Worm (Caenorhabditis elegans) whole organism, mixed stage, embryonic: Measurements from ENCODE around the gene Y39A3B.1.

Experiments
- M03D4.4 ChIP-seq: sonication (generic microtip); optimal IDR thresholded peaks from 2 replicates; lab custom pipeline; 2017; ENCODE audit warnings: mild to moderate bottlenecking, missing genetic modification characterization, missing compliant biosample characterization
- bed-3 ChIP-seq: fragments of 200-800 bp; sonication (Bioruptor generic); optimal IDR thresholded peaks from 3 replicates; lab custom pipeline; 2018; ENCODE audit warnings: mild to moderate bottlenecking, missing genetic modification characterization, moderate library complexity, missing compliant biosample characterization
- blmp-1 ChIP-seq: fragments of 150-350 bp; optimal IDR thresholded peaks from 2 replicates; lab custom pipeline; 2014; ENCODE audit warnings: missing biosample characterization, missing genetic modification characterization
- ceh-39 ChIP-seq: fragments of 150-350 bp; optimal IDR thresholded peaks from 2 replicates; lab custom pipeline; 2014; ENCODE audit warnings: missing biosample characterization, missing genetic modification characterization
- ceh-43 ChIP-seq: fragments of 200-800 bp; sonication (Bioruptor generic); optimal IDR thresholded peaks from 2 replicates; lab custom pipeline; 2018; ENCODE audit warnings: mild to moderate bottlenecking, missing genetic modification characterization, moderate library complexity, missing compliant biosample characterization
- ceh-83 ChIP-seq: fragments of 200-800 bp; sonication (Bioruptor generic); optimal IDR thresholded peaks from 2 replicates; lab custom pipeline; 2018; ENCODE audit warnings: mild to moderate bottlenecking, missing genetic modification characterization, missing compliant biosample characterization
- drap-1 ChIP-seq: fragments of 200-800 bp; sonication (Bioruptor generic); optimal IDR thresholded peaks from 3 replicates; lab custom pipeline; 2018; ENCODE audit warnings: mild to moderate bottlenecking, missing genetic modification characterization, missing compliant biosample characterization
- elt-1 ChIP-seq: sonication (generic microtip); optimal IDR thresholded peaks from 2 replicates; lab custom pipeline; 2017; ENCODE audit warnings: missing genetic modification characterization, mild to moderate bottlenecking, missing compliant biosample characterization, antibody characterized with exemption, moderate library complexity, borderline replicate concordance; ENCODE audit not compliant: insufficient read depth
- elt-3 ChIP-seq: fragments of 150-350 bp; optimal IDR thresholded peaks from 2 replicates; lab custom pipeline; 2014; ENCODE audit warnings: missing biosample characterization, missing genetic modification characterization
- flh-1 ChIP-seq: fragments of 200-800 bp; sonication (Bioruptor generic); optimal IDR thresholded peaks from 2 replicates; lab custom pipeline; 2018; ENCODE audit warnings: mild to moderate bottlenecking, missing genetic modification characterization, moderate library complexity, missing compliant biosample characterization
- ham-2 ChIP-seq: fragments of 200-800 bp; sonication (Bioruptor generic); optimal IDR thresholded peaks from 2 replicates; lab custom pipeline; 2018; ENCODE audit warnings: mild to moderate bottlenecking, missing genetic modification characterization, missing compliant biosample characterization
- hlh-1 ChIP-seq: fragments of 150-350 bp; optimal IDR thresholded peaks from 2 replicates; lab custom pipeline; 2014; ENCODE audit warnings: missing biosample characterization, missing genetic modification reagents, missing genetic modification characterization
- lsy-2 ChIP-seq: fragments of 150-350 bp; optimal IDR thresholded peaks from 2 replicates; lab custom pipeline; 2014; ENCODE audit warnings: missing biosample characterization, missing genetic modification characterization
- mab-5 ChIP-seq: fragments of 150-350 bp; optimal IDR thresholded peaks from 2 replicates; lab custom pipeline; 2014; ENCODE audit warnings: missing biosample characterization, missing genetic modification characterization
- mep-1 ChIP-seq: fragments of 150-350 bp; optimal IDR thresholded peaks from 2 replicates; lab custom pipeline; 2017; ENCODE audit warnings: missing biosample characterization, missing genetic modification reagents, missing genetic modification characterization, inconsistent platforms
- mls-2 ChIP-seq: sonication (generic microtip); optimal IDR thresholded peaks from 2 replicates; lab custom pipeline; 2016; ENCODE audit warnings: mild to moderate bottlenecking, missing genetic modification characterization, moderate library complexity, missing compliant biosample characterization
- nhr-12 ChIP-seq: fragments of 150-350 bp; optimal IDR thresholded peaks from 2 replicates; lab custom pipeline; 2014; ENCODE audit warnings: missing biosample characterization, missing genetic modification characterization
- nhr-237 ChIP-seq: fragments of 150-350 bp; optimal IDR thresholded peaks from 2 replicates; lab custom pipeline; 2014; ENCODE audit warnings: missing biosample characterization, missing genetic modification characterization
- nhr-28 ChIP-seq: fragments of 150-350 bp; optimal IDR thresholded peaks from 2 replicates; lab custom pipeline; 2014; ENCODE audit warnings: missing biosample characterization, missing genetic modification characterization
- nhr-76 ChIP-seq: sonication (generic microtip); optimal IDR thresholded peaks from 2 replicates; lab custom pipeline; 2017; ENCODE audit warnings: missing biosample characterization, missing genetic modification characterization
- pha-4 ChIP-seq: fragments of 150-350 bp; optimal IDR thresholded peaks from 2 replicates; lab custom pipeline; 2018; ENCODE audit warnings: missing biosample characterization, missing genetic modification reagents, missing genetic modification characterization
- snpc-4 ChIP-seq: fragments of 150-350 bp; optimal IDR thresholded peaks from 2 replicates; lab custom pipeline; 2014; ENCODE audit warnings: missing biosample characterization, missing genetic modification characterization
- sptf-1 ChIP-seq: sonication (generic microtip); optimal IDR thresholded peaks from 2 replicates; lab custom pipeline; 2017; ENCODE audit warnings: mild to moderate bottlenecking, missing genetic modification characterization, moderate library complexity, missing compliant biosample characterization
- tbx-8 ChIP-seq: fragments of 200-800 bp; sonication (Bioruptor generic); optimal IDR thresholded peaks from 2 replicates; lab custom pipeline; 2018; ENCODE audit warnings: mild to moderate bottlenecking, missing genetic modification characterization, moderate library complexity, missing compliant biosample characterization
- unc-120 ChIP-seq: sonication (generic microtip); optimal IDR thresholded peaks from 2 replicates; lab custom pipeline; 2017; ENCODE audit warnings: missing genetic modification characterization, missing compliant biosample characterization; ENCODE audit not compliant: poor library complexity, severe bottlenecking
- unc-39 ChIP-seq: fragments of 150-350 bp; optimal IDR thresholded peaks from 2 replicates; lab custom pipeline; 2014; ENCODE audit warnings: missing biosample characterization, missing genetic modification characterization
- unc-62 ChIP-seq: fragments of 150-350 bp; optimal IDR thresholded peaks from 2 replicates; lab custom pipeline; 2014; ENCODE audit warnings: missing biosample characterization, missing genetic modification reagents, missing genetic modification characterization
- zip-8 ChIP-seq: fragments of 150-350 bp; optimal IDR thresholded peaks from 2 replicates; lab custom pipeline; 2014; ENCODE audit warnings: missing biosample characterization, missing genetic modification characterization
- ztf-11 ChIP-seq: fragments of 150-350 bp; optimal IDR thresholded peaks from 2 replicates; lab custom pipeline; 2014; ENCODE audit warnings: missing biosample characterization, missing genetic modification characterization

The Y39A3B.1 gene

ce11 chrIII:2005729-2006128 is at the start of gene Y39A3B.1:
Gene Y39A3B.1, plus strand, starts transcription at chrIII:2006029.
- TF ChIP-seq ztf-11 (tag; lab: Kevin White, UChicago) (no peak), flh-1 (no peak), lsy-2 (no peak), mep-1 (tag; lab: Kevin White, UChicago) (no peak), elt-1 (tag; lab: Kevin White, UChicago) (no peak), elt-3 (tag; lab: Kevin White, UChicago) (no peak), nhr-12 (tag; lab: Kevin White, UChicago) (no peak), nhr-76 (tag; lab: Kevin White, UChicago) (no peak), tbx-8 (GFP tag; lab: Kevin White, UChicago) (no peak), pha-4 (tag; lab: Kevin White, UChicago) (no peak), ceh-43 (GFP tag; lab: Kevin White, UChicago) (no peak), ceh-83 (GFP tag; lab: Kevin White, UChicago) (no peak), nhr-28 (tag; lab: Kevin White, UChicago) (no peak), M03D4.4 (no peak)

- TF ChIP-seq lsy-2 (no peak), unc-62 (GFP tag; lab: Kevin White, UChicago) (no peak), drap-1 (GFP tag; lab: Kevin White, UChicago) (no peak), nhr-28 (tag; lab: Kevin White, UChicago) (no peak), ceh-39 (tag; lab: Kevin White, UChicago) (no peak), mep-1 (tag; lab: Kevin White, UChicago) (peak; percentile 21), hlh-1 (no peak), blmp-1 (tag; lab: Kevin White, UChicago) (no peak), elt-1 (tag; lab: Kevin White, UChicago) (no peak), nhr-12 (tag; lab: Kevin White, UChicago) (no peak), unc-120 (peak; percentile 1), nhr-76 (tag; lab: Kevin White, UChicago) (no peak), unc-39 (no peak), sptf-1 (tag; lab: Kevin White, UChicago) (no peak), mls-2 (tag; lab: Kevin White, UChicago) (peak; percentile 10), tbx-8 (GFP tag; lab: Kevin White, UChicago) (no peak), ceh-43 (GFP tag; lab: Kevin White, UChicago) (no peak), M03D4.4 (no peak), bed-3 (GFP tag; lab: Kevin White, UChicago) (no peak), zip-8 (tag; lab: Kevin White, UChicago) (no peak), ceh-83 (GFP tag; lab: Kevin White, UChicago) (no peak), ham-2 (GFP tag; lab: Kevin White, UChicago) (no peak), pha-4 (tag; lab: Kevin White, UChicago) (no peak)
These were observed 43.8 kb upstream of the Y39A3B.1 start, which contains the start of gene mboa-6 for ce11 chrIII:1961895-1962506. Gene mboa-6, minus strand, starts transcription at chrIII:1961945.

- TF ChIP-seq hlh-1, result no peak
- no peak for TF ChIP-seq unc-120
- TF ChIP-seq blmp-1 (tag; lab: Kevin White, UChicago), result no peak
- no peak for TF ChIP-seq unc-39
- no peak for TF ChIP-seq elt-3 (tag; lab: Kevin White, UChicago)
- no peak for TF ChIP-seq nhr-237
These were observed 43.3 kb upstream of the Y39A3B.1 start for ce11 chrIII:1962552-1962951.

DNA sequence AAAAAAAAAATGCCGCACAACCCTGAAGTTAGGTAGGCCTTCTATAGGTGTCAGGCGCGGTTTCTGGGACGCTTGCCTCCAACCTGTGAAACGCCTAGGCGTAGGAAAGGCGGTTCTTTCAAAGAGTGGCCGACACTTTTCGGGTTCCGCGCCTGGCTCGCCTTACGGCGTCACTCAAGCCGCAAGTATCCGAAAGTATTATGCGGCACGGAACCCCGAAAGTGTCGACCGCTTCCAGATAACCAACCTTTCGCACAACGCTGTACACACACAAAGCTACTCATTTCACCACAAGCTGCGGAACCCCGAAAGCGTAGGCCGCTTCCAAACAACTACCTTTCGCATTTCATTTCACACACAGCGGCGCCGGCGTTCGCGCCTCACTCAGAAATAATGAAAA is 42.7 kb upstream of the Y39A3B.1 start:
- TF ChIP-seq unc-39 (no peak), ceh-83 (GFP tag; lab: Kevin White, UChicago) (peak; percentile 1)
- TF ChIP-seq, all 35 proteins: peak for 1

DNA sequence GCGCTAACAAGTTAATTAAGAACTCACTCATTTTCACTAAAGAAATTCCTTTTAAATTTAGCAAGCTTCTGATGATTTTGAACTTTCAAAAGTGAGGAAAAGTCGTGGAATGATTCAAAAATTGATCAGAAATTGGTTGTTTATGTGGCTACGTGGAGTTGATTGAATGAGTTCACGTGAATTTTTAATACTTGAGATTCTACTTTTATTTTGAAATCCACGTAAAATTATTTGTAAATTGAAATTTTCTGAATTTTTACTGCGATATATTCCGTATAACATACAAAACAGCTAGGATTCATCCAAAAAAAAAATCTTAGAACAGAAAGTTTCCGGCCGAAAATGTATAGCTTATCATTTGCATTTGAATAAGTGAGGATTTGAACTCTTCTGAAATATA is 36.0 kb upstream of the Y39A3B.1 start, which contains the start of gene moa-1:
Gene moa-1 (minus strand): TSS at position 101 of the 400 bp plus-strand sequence.
- no peak for TF ChIP-seq zip-8 (tag; lab: Kevin White, UChicago)

ce11 chrIII:1970433-1970832 is 35.4 kb upstream of the Y39A3B.1 start, which contains the start of gene R155.5:
Gene R155.5, minus strand, starts transcription at chrIII:1970533.
- TF ChIP-seq lsy-2, result no peak
- no peak for TF ChIP-seq mab-5
- no peak for TF ChIP-seq nhr-237
- no peak for TF ChIP-seq unc-120
- no peak for TF ChIP-seq ceh-83 (GFP tag; lab: Kevin White, UChicago)
- no peak for TF ChIP-seq nhr-76 (tag; lab: Kevin White, UChicago)
- TF ChIP-seq snpc-4 (tag; lab: Kevin White, UChicago), result no peak
- TF ChIP-seq blmp-1 (tag; lab: Kevin White, UChicago), result no peak
